Fruit fly (Drosophila melanogaster): ENCODE measurements around the gene Npc1a.

dm6 chr2L:10205940-10206339 lies 15.1 kb downstream of the Npc1a start:
- TF ChIP-seq CG13204 (GFP tag; optimal IDR thresholded peaks at IDR 0.05) (no peak), CG17806 (tag; optimal IDR thresholded peaks at IDR 0.05) (no peak), CG8159 (tag; optimal IDR thresholded peaks at IDR 0.05) (no peak), CG15710 (tag; optimal IDR thresholded peaks at IDR 0.05) (no peak), CG8301 (tag; optimal IDR thresholded peaks at IDR 0.05) (no peak), Ets98B (GFP tag; IDR thresholded peaks at IDR 0.05) (no peak), CG32121 (GFP tag; IDR thresholded peaks at IDR 0.05) (no peak), CG34367 (tag; optimal IDR thresholded peaks at IDR 0.05) (no peak), fd96Ca (GFP tag; IDR thresholded peaks at IDR 0.05) (no peak), CG12605 (GFP tag; IDR thresholded peaks at IDR 0.05) (no peak), CG9948 (tag; optimal IDR thresholded peaks at IDR 0.05) (no peak)

Data from whole organism, pupa.